Worm (Caenorhabditis elegans) whole organism, late embryonic: ENCODE measurements around the gene rbg-1.

Experiments used
- C38D4.7 ChIP-seq: fragments of 200-800 bp; sonication (Bioruptor generic); optimal IDR thresholded peaks from 2 replicates; lab custom pipeline; 2018; ENCODE audit warnings: mild to moderate bottlenecking, missing genetic modification characterization, moderate library complexity, missing compliant biosample characterization
- F13H6.1 ChIP-seq: sonication (generic microtip); optimal IDR thresholded peaks from 2 replicates; lab custom pipeline; 2016; ENCODE audit warnings: missing genetic modification characterization, missing compliant biosample characterization
- K09A11.1 ChIP-seq: sonication (generic microtip); optimal IDR thresholded peaks from 2 replicates; lab custom pipeline; 2017; ENCODE audit warnings: antibody characterized with exemption, mild to moderate bottlenecking, missing genetic modification characterization, missing compliant biosample characterization; ENCODE audit not compliant: insufficient read depth
- ama-1 ChIP-seq: fragments of 150-350 bp; optimal IDR thresholded peaks from 2 replicates; lab custom pipeline; 2014
- ceh-18 ChIP-seq: sonication (generic microtip); optimal IDR thresholded peaks from 2 replicates; lab custom pipeline; 2016; ENCODE audit warnings: missing genetic modification characterization, missing compliant biosample characterization
- ceh-30 ChIP-seq: fragments of 150-350 bp; optimal IDR thresholded peaks from 2 replicates; lab custom pipeline; 2014; ENCODE audit warnings: missing biosample characterization, missing genetic modification characterization
- che-1 ChIP-seq: sonication (generic microtip); optimal IDR thresholded peaks from 2 replicates; lab custom pipeline; 2016; ENCODE audit warnings: mild to moderate bottlenecking, missing genetic modification characterization, missing compliant biosample characterization
- dmd-4 ChIP-seq: sonication (generic microtip); optimal IDR thresholded peaks from 2 replicates; lab custom pipeline; 2016; ENCODE audit warnings: borderline replicate concordance, missing genetic modification characterization, missing compliant biosample characterization
- dve-1 ChIP-seq: sonication (generic microtip); optimal IDR thresholded peaks from 2 replicates; lab custom pipeline; 2017; ENCODE audit warnings: antibody characterized with exemption, mild to moderate bottlenecking, missing genetic modification characterization, missing compliant biosample characterization
- elt-2 ChIP-seq: sonication (generic microtip); optimal IDR thresholded peaks from 2 replicates; lab custom pipeline; 2016; ENCODE audit warnings: missing genetic modification reagents, missing genetic modification characterization, missing compliant biosample characterization
- elt-4 ChIP-seq: sonication (generic microtip); optimal IDR thresholded peaks from 2 replicates; lab custom pipeline; 2016; ENCODE audit warnings: missing genetic modification characterization, missing compliant biosample characterization
- ets-4 ChIP-seq: sonication (generic microtip); optimal IDR thresholded peaks from 2 replicates; lab custom pipeline; 2016; ENCODE audit warnings: missing genetic modification characterization, missing compliant biosample characterization
- fax-1 ChIP-seq: sonication (generic microtip); optimal IDR thresholded peaks from 2 replicates; lab custom pipeline; 2016; ENCODE audit warnings: missing genotype, missing genetic modification characterization, missing compliant biosample characterization
- hlh-13 ChIP-seq: fragments of 200-800 bp; sonication (Bioruptor generic); optimal IDR thresholded peaks from 2 replicates; lab custom pipeline; 2018; ENCODE audit warnings: mild to moderate bottlenecking, missing genetic modification characterization, missing compliant biosample characterization
- hlh-15 ChIP-seq: sonication (generic microtip); optimal IDR thresholded peaks from 2 replicates; lab custom pipeline; 2016; ENCODE audit warnings: missing genetic modification characterization, missing compliant biosample characterization
- hlh-30 ChIP-seq: sonication (generic microtip); optimal IDR thresholded peaks from 2 replicates; lab custom pipeline; 2017; ENCODE audit warnings: antibody characterized with exemption, missing genetic modification characterization, missing compliant biosample characterization; ENCODE audit not compliant: insufficient read depth
- nfya-1 ChIP-seq: sonication (generic microtip); optimal IDR thresholded peaks from 2 replicates; lab custom pipeline; 2017; ENCODE audit warnings: missing genetic modification characterization, mild to moderate bottlenecking, missing compliant biosample characterization, antibody characterized with exemption, moderate library complexity
- nhr-11 ChIP-seq: fragments of 150-350 bp; optimal IDR thresholded peaks from 2 replicates; lab custom pipeline; 2014; ENCODE audit warnings: missing biosample characterization, missing genetic modification characterization
- nhr-232 ChIP-seq: sonication (generic microtip); optimal IDR thresholded peaks from 2 replicates; lab custom pipeline; 2016; ENCODE audit warnings: missing genetic modification characterization, missing compliant biosample characterization
- npax-4 ChIP-seq: sonication (generic microtip); optimal IDR thresholded peaks from 2 replicates; lab custom pipeline; 2016; ENCODE audit warnings: missing genetic modification characterization, missing compliant biosample characterization
- odd-2 ChIP-seq: sonication (generic microtip); optimal IDR thresholded peaks from 2 replicates; lab custom pipeline; 2017; ENCODE audit warnings: antibody characterized with exemption, mild to moderate bottlenecking, missing genetic modification characterization, missing compliant biosample characterization
- pat-9 ChIP-seq: fragments of 200-800 bp; sonication (Bioruptor generic); optimal IDR thresholded peaks from 2 replicates; lab custom pipeline; 2018; ENCODE audit warnings: mild to moderate bottlenecking, missing genetic modification characterization, moderate library complexity, missing compliant biosample characterization
- pqm-1 ChIP-seq: sonication (generic microtip); optimal IDR thresholded peaks from 2 replicates; lab custom pipeline; 2016; ENCODE audit warnings: missing genetic modification characterization, missing compliant biosample characterization
- pros-1 ChIP-seq: fragments of 150-350 bp; optimal IDR thresholded peaks from 2 replicates; lab custom pipeline; 2014; ENCODE audit warnings: missing biosample characterization, missing genetic modification reagents, missing genetic modification characterization
- rnt-1 ChIP-seq: sonication (generic microtip); optimal IDR thresholded peaks from 2 replicates; lab custom pipeline; 2016; ENCODE audit warnings: missing genetic modification characterization, missing compliant biosample characterization
- sdc-2 ChIP-seq: sonication (generic microtip); optimal IDR thresholded peaks from 2 replicates; lab custom pipeline; 2016; ENCODE audit warnings: missing genotype, missing genetic modification characterization, missing compliant biosample characterization
- sox-4 ChIP-seq: sonication (generic microtip); optimal IDR thresholded peaks from 2 replicates; lab custom pipeline; 2017; ENCODE audit warnings: mild to moderate bottlenecking, missing genetic modification characterization, inconsistent platforms, missing compliant biosample characterization
- unc-3 ChIP-seq, 2 experiments: fragments of 200-800 bp in 1 of 2; sonication (Bioruptor generic) in 1 of 2; sonication (generic microtip) in 1 of 2; conservative IDR thresholded peaks in 1 of 2; optimal IDR thresholded peaks in 1 of 2; 2 replicates each; pipeline versions ENCODE4 v1.3.6 to Lab custom; 2016 to 2022; ENCODE audit warnings: missing compliant biosample characterization in 2 of 2, missing genetic modification characterization in 2 of 2, missing genetic modification reagents in 1 of 2
- unc-42 ChIP-seq: sonication (generic microtip); optimal IDR thresholded peaks from 2 replicates; lab custom pipeline; 2016; ENCODE audit warnings: missing genotype, missing genetic modification characterization, missing compliant biosample characterization
- unc-55 ChIP-seq: sonication (generic microtip); optimal IDR thresholded peaks from 2 replicates; lab custom pipeline; 2017; ENCODE audit warnings: missing biosample characterization, missing genetic modification reagents, missing genetic modification characterization
- unc-86 ChIP-seq: sonication (generic microtip); optimal IDR thresholded peaks from 2 replicates; lab custom pipeline; 2016; ENCODE audit warnings: missing genetic modification characterization, missing compliant biosample characterization
- zip-5 ChIP-seq: sonication (generic microtip); optimal IDR thresholded peaks from 2 replicates; lab custom pipeline; 2016; ENCODE audit warnings: missing genetic modification characterization, missing compliant biosample characterization
- ztf-16 ChIP-seq: sonication (generic microtip); optimal IDR thresholded peaks from 2 replicates; lab custom pipeline; 2017; ENCODE audit warnings: missing genetic modification characterization, missing compliant biosample characterization

Gene rbg-1

ce11 chrX:15010941-15011340, 27.6 kb downstream of the rbg-1 start:
- TF ChIP-seq unc-42 (tag; lab: Kevin White, UChicago): no peak
- no peak for TF ChIP-seq K09A11.1 (tag; lab: Kevin White, UChicago)
- no peak for TF ChIP-seq F13H6.1
- no peak for TF ChIP-seq nhr-11
- no peak for TF ChIP-seq nhr-232 (tag; lab: Kevin White, UChicago)
- no peak for TF ChIP-seq elt-2 (tag; lab: Kevin White, UChicago)
- no peak for TF ChIP-seq che-1
- TF ChIP-seq, all 69 proteins: peak for 0

ce11 chrX:15011526-15012274, 28.4 kb downstream of the rbg-1 start:
- TF ChIP-seq npax-4: no peak
- TF ChIP-seq unc-3 (GFP tag; conservative IDR thresholded peaks at IDR 0.05; lab: Robert Waterston, UW): 0 out of 2 replicates have a peak, but pooled peaks have one; percentile 28
- TF ChIP-seq unc-3 (tag; optimal IDR thresholded peaks at IDR 0.05; lab: Kevin White, UChicago): peak; percentile 82
- peak; percentile 56 for TF ChIP-seq unc-42 (tag; lab: Kevin White, UChicago)
- no peak for TF ChIP-seq nhr-11

ce11 chrX:15013941-15014453, 30.7 kb downstream of the rbg-1 start:
- TF ChIP-seq nhr-11 (no peak), unc-55 (peak; percentile 94), ceh-18 (tag; lab: Kevin White, UChicago) (peak; percentile 52), ama-1 (lab: Kevin White, UChicago) (no peak), C38D4.7 (GFP tag; lab: Kevin White, UChicago) (no peak), rnt-1 (tag; lab: Kevin White, UChicago) (peak; percentile 45)

DNA sequence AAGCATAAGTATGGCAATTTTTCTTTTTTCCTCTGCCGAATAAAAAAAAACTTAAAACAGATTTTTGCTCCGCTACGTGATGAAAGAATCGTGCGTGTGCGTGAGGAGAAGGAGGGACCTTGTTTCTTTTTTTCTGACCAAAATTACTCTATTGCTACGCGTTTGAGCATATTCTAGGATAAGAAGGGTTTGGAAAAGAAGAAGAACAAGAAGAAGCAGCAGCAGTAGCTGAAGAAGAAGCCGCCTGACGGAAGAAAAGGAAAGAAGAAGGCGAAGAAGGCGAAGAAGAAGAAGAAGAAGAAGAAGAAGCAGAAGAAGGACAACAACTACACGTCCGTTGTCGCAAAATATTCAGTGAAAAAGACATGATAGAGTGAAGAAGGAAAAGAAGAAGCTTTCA, 32.8 kb downstream of the rbg-1 start:
- TF ChIP-seq ceh-18 (tag; lab: Kevin White, UChicago): no peak

DNA sequence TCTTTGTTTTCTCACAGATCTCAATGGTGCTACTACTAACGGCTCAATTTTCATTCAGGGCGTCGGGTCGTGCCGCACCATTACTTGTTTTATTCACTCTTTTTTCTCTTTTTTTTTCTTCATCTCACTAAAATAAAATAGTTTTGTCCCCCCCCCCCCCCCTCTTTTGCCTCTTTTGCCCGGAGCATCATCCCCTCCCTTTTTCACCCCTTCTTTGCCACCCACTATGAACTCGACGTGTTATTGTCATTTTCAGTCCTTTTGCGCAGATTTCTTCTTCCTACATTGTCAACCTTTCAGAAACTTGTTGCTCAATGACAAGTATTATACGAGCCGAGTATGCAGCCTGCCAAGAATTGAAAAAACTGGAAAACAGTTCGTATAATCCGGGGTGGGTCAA, 42.7 kb downstream of the rbg-1 start, which contains the start of gene seb-3:
seb-3 (plus strand) TSS at position 301 of the 400 bp plus-strand sequence.
- TF ChIP-seq nhr-232 (tag; lab: Kevin White, UChicago) (no peak), dmd-4 (tag; lab: Kevin White, UChicago) (no peak), zip-5 (tag; lab: Kevin White, UChicago) (no peak)
- TF ChIP-seq, all 69 proteins: peak for 0

ce11 chrX:15027566-15027965, 44.2 kb downstream of the rbg-1 start:
- TF ChIP-seq ztf-16 (tag; lab: Kevin White, UChicago) (no peak), sox-4 (tag; lab: Kevin White, UChicago) (no peak), unc-86 (no peak), ceh-18 (tag; lab: Kevin White, UChicago) (no peak), unc-55 (no peak), hlh-15 (tag; lab: Kevin White, UChicago) (no peak), hlh-30 (tag; lab: Kevin White, UChicago) (no peak), C38D4.7 (GFP tag; lab: Kevin White, UChicago) (no peak), F13H6.1 (no peak), pat-9 (no peak), ets-4 (tag; lab: Kevin White, UChicago) (no peak)
- TF ChIP-seq, all 69 proteins: peak for 0

- TF ChIP-seq pqm-1 (tag; lab: Kevin White, UChicago): no peak
- no peak for TF ChIP-seq nhr-232 (tag; lab: Kevin White, UChicago)
- TF ChIP-seq C38D4.7 (GFP tag; lab: Kevin White, UChicago): no peak
- TF ChIP-seq hlh-13 (GFP tag; lab: Kevin White, UChicago): no peak
- TF ChIP-seq pat-9: no peak
- TF ChIP-seq dmd-4 (tag; lab: Kevin White, UChicago): no peak
- TF ChIP-seq pros-1: no peak
- no peak for TF ChIP-seq nhr-11
- TF ChIP-seq hlh-30 (tag; lab: Kevin White, UChicago): no peak
- TF ChIP-seq odd-2 (tag; lab: Kevin White, UChicago): no peak
- no peak for TF ChIP-seq sox-4 (tag; lab: Kevin White, UChicago)
- no peak for TF ChIP-seq rnt-1 (tag; lab: Kevin White, UChicago)
- no peak for TF ChIP-seq nfya-1 (tag; lab: Kevin White, UChicago)
- TF ChIP-seq fax-1 (tag; lab: Kevin White, UChicago): no peak
- no peak for TF ChIP-seq ceh-30 (tag; lab: Kevin White, UChicago)
- no peak for TF ChIP-seq elt-4 (tag; lab: Kevin White, UChicago)
- no peak for TF ChIP-seq dve-1 (tag; lab: Kevin White, UChicago)
- TF ChIP-seq unc-55: no peak
- no peak for TF ChIP-seq sdc-2
These were observed 44.7 kb downstream of the rbg-1 start for ce11 chrX:15027997-15028396.
